Fruit fly (Drosophila melanogaster) whole organism, embryonic: ENCODE results near the gene CG18262.
A peak's percentile ranks its signal among the peaks of the same experiment; 100 is the strongest.

Experiments used
- Antp ChIP-seq: fragments of 200-800 bp; sonication (Bioruptor generic); optimal IDR thresholded peaks from 3 replicates; lab custom pipeline; 2016; ENCODE audit warnings: missing biosample characterization, missing genetic modification characterization
- Awh ChIP-seq: fragments of 200-800 bp; sonication (Bioruptor generic); IDR thresholded peaks from 2 replicates; pipeline ENCODE4, ENCODE4 v1.3.6; 2022; ENCODE audit warnings: missing biosample characterization, missing genetic modification characterization
- CG10147 ChIP-seq: fragments of 200-800 bp; sonication (Bioruptor generic); optimal IDR thresholded peaks from 2 replicates; lab custom pipeline; 2019; ENCODE audit warnings: missing biosample characterization, mild to moderate bottlenecking, missing genetic modification characterization, moderate library complexity
- CG10209 ChIP-seq: fragments of 200-800 bp; sonication (Bioruptor generic); optimal IDR thresholded peaks from 3 replicates; lab custom pipeline; 2017; ENCODE audit warnings: missing biosample characterization, mild to moderate bottlenecking, missing genetic modification characterization, missing genetic modification reagents
- CG10565 ChIP-seq: fragments of 200-800 bp; sonication (Bioruptor generic); optimal IDR thresholded peaks from 3 replicates; lab custom pipeline; 2016; ENCODE audit warnings: missing biosample characterization, mild to moderate bottlenecking, missing genetic modification characterization
- CG1233 ChIP-seq: fragments of 200-800 bp; sonication (Bioruptor generic); optimal IDR thresholded peaks from 4 replicates; lab custom pipeline; 2018; ENCODE audit warnings: missing biosample characterization, mild to moderate bottlenecking, missing genetic modification characterization
- CG12744 ChIP-seq: fragments of 200-800 bp; sonication (Bioruptor generic); optimal IDR thresholded peaks from 2 replicates; lab custom pipeline; 2016; ENCODE audit warnings: missing biosample characterization, missing genetic modification characterization
- CG15479 ChIP-seq: fragments of 200-800 bp; sonication (Bioruptor generic); optimal IDR thresholded peaks from 3 replicates; lab custom pipeline; 2019; ENCODE audit warnings: missing biosample characterization, mild to moderate bottlenecking, missing genetic modification characterization, moderate library complexity
- CG15696 ChIP-seq: fragments of 200-800 bp; sonication (Bioruptor generic); optimal IDR thresholded peaks from 2 replicates; lab custom pipeline; 2019; ENCODE audit warnings: missing biosample characterization, mild to moderate bottlenecking, missing genetic modification characterization, moderate library complexity
- CG1603 ChIP-seq: fragments of 200-800 bp; sonication (Bioruptor generic); optimal IDR thresholded peaks from 2 replicates; lab custom pipeline; 2019; ENCODE audit warnings: missing biosample characterization, mild to moderate bottlenecking, missing genetic modification characterization, moderate library complexity
- CG17829 ChIP-seq: fragments of 200-800 bp; optimal IDR thresholded peaks from 2 replicates; lab custom pipeline; 2019; ENCODE audit warnings: missing biosample characterization, mild to moderate bottlenecking, missing genetic modification characterization, moderate library complexity
- CG17912 ChIP-seq: fragments of 200-800 bp; sonication (Bioruptor generic); optimal IDR thresholded peaks from 2 replicates; lab custom pipeline; 2018; ENCODE audit warnings: missing biosample characterization, mild to moderate bottlenecking, missing genetic modification characterization
- CG18476 ChIP-seq: fragments of 200-800 bp; sonication (Bioruptor generic); optimal IDR thresholded peaks from 2 replicates; lab custom pipeline; 2016; ENCODE audit warnings: missing biosample characterization, mild to moderate bottlenecking, missing genetic modification characterization
- CG18599 ChIP-seq: fragments of 200-800 bp; sonication (Bioruptor generic); optimal IDR thresholded peaks from 3 replicates; lab custom pipeline; 2017; ENCODE audit warnings: missing biosample characterization, missing genetic modification characterization, mild to moderate bottlenecking, moderate library complexity, missing genetic modification reagents
- CG31224 ChIP-seq: fragments of 200-800 bp; sonication (Bioruptor generic); IDR thresholded peaks from 2 replicates; pipeline ENCODE4 v1.3.6; 2022; ENCODE audit warnings: missing biosample characterization, missing genetic modification characterization
- CG4328 ChIP-seq: fragments of 200-800 bp; sonication (Bioruptor generic); optimal IDR thresholded peaks from 3 replicates; lab custom pipeline; 2017; ENCODE audit warnings: missing biosample characterization, missing genetic modification reagents, missing genetic modification characterization
- CG4820 ChIP-seq: fragments of 200-800 bp; sonication (Bioruptor generic); optimal IDR thresholded peaks from 3 replicates; lab custom pipeline; 2016; ENCODE audit warnings: missing biosample characterization, missing genetic modification characterization
- CG7271 ChIP-seq: fragments of 200-800 bp; sonication (Bioruptor generic); optimal IDR thresholded peaks from 2 replicates; lab custom pipeline; 2018; ENCODE audit warnings: missing biosample characterization, mild to moderate bottlenecking, missing genetic modification characterization, moderate library complexity
- CG7786 ChIP-seq: fragments of 200-800 bp; sonication (Bioruptor generic); optimal IDR thresholded peaks from 2 replicates; lab custom pipeline; 2016; ENCODE audit warnings: missing biosample characterization, missing genetic modification characterization
- CG9797 ChIP-seq: fragments of 200-800 bp; sonication (Bioruptor generic); optimal IDR thresholded peaks from 3 replicates; lab custom pipeline; 2018; ENCODE audit warnings: missing biosample characterization, mild to moderate bottlenecking, missing genetic modification characterization
- D19B ChIP-seq: fragments of 200-800 bp; sonication (Bioruptor generic); optimal IDR thresholded peaks from 2 replicates; lab custom pipeline; 2017; ENCODE audit warnings: missing biosample characterization, mild to moderate bottlenecking, missing genetic modification characterization
- Doc3 ChIP-seq: fragments of 200-800 bp; sonication (Bioruptor generic); IDR thresholded peaks from 3 replicates; pipeline ENCODE4 v1.3.6; 2022; ENCODE audit warnings: missing biosample characterization, missing genetic modification characterization; ENCODE audit not compliant: partially characterized antibody
- Fer1 ChIP-seq: fragments of 200-800 bp; sonication (Bioruptor generic); optimal IDR thresholded peaks from 2 replicates; lab custom pipeline; 2017; ENCODE audit warnings: missing biosample characterization, mild to moderate bottlenecking, missing genetic modification characterization
- HLH54F ChIP-seq: fragments of 200-800 bp; sonication (Bioruptor generic); optimal IDR thresholded peaks from 3 replicates; lab custom pipeline; 2016; ENCODE audit warnings: missing biosample characterization, missing genetic modification characterization
- Hsf ChIP-seq: fragments of 200-800 bp; sonication (Bioruptor generic); optimal IDR thresholded peaks from 3 replicates; lab custom pipeline; 2016; ENCODE audit warnings: missing biosample characterization, missing genetic modification characterization
- Kr ChIP-seq: fragments of 200-800 bp; sonication (Bioruptor generic); optimal IDR thresholded peaks from 2 replicates; lab custom pipeline; 2017; ENCODE audit warnings: missing biosample characterization, mild to moderate bottlenecking, missing genetic modification characterization
- Max ChIP-seq: fragments of 200-800 bp; sonication (Bioruptor generic); optimal IDR thresholded peaks from 2 replicates; lab custom pipeline; 2016; ENCODE audit warnings: missing biosample characterization, mild to moderate bottlenecking, missing genetic modification characterization
- Meics ChIP-seq: fragments of 200-800 bp; sonication (Bioruptor generic); optimal IDR thresholded peaks from 2 replicates; lab custom pipeline; 2017; ENCODE audit warnings: missing biosample characterization, mild to moderate bottlenecking, missing genetic modification characterization
- Myb ChIP-seq: fragments of 200-800 bp; sonication (Bioruptor generic); optimal IDR thresholded peaks from 2 replicates; lab custom pipeline; 2016; ENCODE audit warnings: missing biosample characterization, missing genetic modification characterization
- Nf-YC ChIP-seq: fragments of 200-800 bp; optimal IDR thresholded peaks from 3 replicates; lab custom pipeline; 2019; ENCODE audit warnings: missing biosample characterization, mild to moderate bottlenecking, missing genetic modification characterization, moderate library complexity
- Oli ChIP-seq: fragments of 200-800 bp; sonication (Bioruptor generic); optimal IDR thresholded peaks from 2 replicates; lab custom pipeline; 2018; ENCODE audit warnings: missing biosample characterization, mild to moderate bottlenecking, missing genetic modification characterization, moderate library complexity
- Rfx ChIP-seq: fragments of 200-800 bp; sonication (Bioruptor generic); IDR thresholded peaks from 2 replicates; pipeline ENCODE4 v1.3.6; 2022; ENCODE audit warnings: missing biosample characterization, missing genetic modification characterization
- Rx ChIP-seq: fragments of 200-800 bp; sonication (Bioruptor generic); IDR thresholded peaks from 2 replicates; pipeline ENCODE4 v1.3.6; 2022; ENCODE audit warnings: missing biosample characterization, missing genetic modification characterization
- Sox102F ChIP-seq: fragments of 200-800 bp; sonication (Bioruptor generic); optimal IDR thresholded peaks from 2 replicates; lab custom pipeline; 2018; ENCODE audit warnings: missing biosample characterization, mild to moderate bottlenecking, missing genetic modification characterization, moderate library complexity
- Spps ChIP-seq: fragments of 200-800 bp; sonication (Bioruptor generic); optimal IDR thresholded peaks from 2 replicates; lab custom pipeline; 2018; ENCODE audit warnings: missing biosample characterization, mild to moderate bottlenecking, missing genetic modification characterization
- Sry-β ChIP-seq: fragments of 200-800 bp; sonication (Bioruptor generic); optimal IDR thresholded peaks from 2 replicates; lab custom pipeline; 2018; ENCODE audit warnings: missing biosample characterization, mild to moderate bottlenecking, missing genetic modification characterization, moderate library complexity
- Ssrp ChIP-seq: fragments of 200-800 bp; sonication (Bioruptor generic); optimal IDR thresholded peaks from 2 replicates; lab custom pipeline; 2018; ENCODE audit warnings: missing biosample characterization, mild to moderate bottlenecking, missing genetic modification characterization, moderate library complexity
- az2 ChIP-seq: fragments of 200-800 bp; sonication (Bioruptor generic); optimal IDR thresholded peaks from 3 replicates; lab custom pipeline; 2016; ENCODE audit warnings: missing biosample characterization, missing genetic modification characterization
- dmrt11E ChIP-seq: fragments of 200-800 bp; sonication (Bioruptor generic); optimal IDR thresholded peaks from 3 replicates; lab custom pipeline; 2018; ENCODE audit warnings: missing biosample characterization, mild to moderate bottlenecking, missing genetic modification characterization, moderate library complexity
- fd3F ChIP-seq: fragments of 200-800 bp; sonication (Bioruptor generic); optimal IDR thresholded peaks from 2 replicates; lab custom pipeline; 2018; ENCODE audit warnings: missing biosample characterization, mild to moderate bottlenecking, missing genetic modification characterization, moderate library complexity
- gfzf ChIP-seq: fragments of 200-800 bp; sonication (Bioruptor generic); optimal IDR thresholded peaks from 2 replicates; lab custom pipeline; 2016; ENCODE audit warnings: missing biosample characterization, mild to moderate bottlenecking, missing genetic modification characterization, moderate library complexity
- hb ChIP-seq: fragments of 200-800 bp; sonication (Bioruptor generic); IDR thresholded peaks from 3 replicates; pipeline ENCODE4 v1.3.6; 2022; ENCODE audit warnings: missing biosample characterization, missing genetic modification characterization; ENCODE audit not compliant: partially characterized antibody
- ind ChIP-seq: fragments of 200-800 bp; sonication (Bioruptor generic); optimal IDR thresholded peaks from 3 replicates; lab custom pipeline; 2016; ENCODE audit warnings: missing biosample characterization, missing genetic modification characterization
- pb ChIP-seq: fragments of 200-800 bp; sonication (Bioruptor generic); optimal IDR thresholded peaks from 3 replicates; lab custom pipeline; 2016; ENCODE audit warnings: missing biosample characterization, missing genetic modification characterization
- scrt ChIP-seq: fragments of 200-800 bp; sonication (Bioruptor generic); optimal IDR thresholded peaks from 2 replicates; lab custom pipeline; 2018; ENCODE audit warnings: missing biosample characterization, mild to moderate bottlenecking, missing genetic modification characterization, moderate library complexity
- sens ChIP-seq: fragments of 200-800 bp; sonication (Bioruptor generic); peaks from one replicate; lab custom pipeline; 2016; ENCODE audit warnings: missing biosample characterization, missing genetic modification characterization
- seq ChIP-seq: fragments of 200-800 bp; sonication (Bioruptor generic); IDR thresholded peaks from 2 replicates; pipeline ENCODE4 v1.3.6; 2022; ENCODE audit warnings: missing biosample characterization, missing genetic modification characterization
- trh ChIP-seq: fragments of 200-800 bp; sonication (Bioruptor generic); optimal IDR thresholded peaks from 2 replicates; lab custom pipeline; 2016; ENCODE audit warnings: missing biosample characterization, missing genetic modification characterization
- usp ChIP-seq: fragments of >200 bp; optimal IDR thresholded peaks from 2 replicates; lab custom pipeline; 2017; ENCODE audit warnings: missing biosample characterization, missing genetic modification characterization
- wek ChIP-seq: fragments of 200-800 bp; sonication (Bioruptor generic); optimal IDR thresholded peaks from 3 replicates; lab custom pipeline; 2018; ENCODE audit warnings: missing biosample characterization, mild to moderate bottlenecking, missing genetic modification characterization, moderate library complexity

The CG18262 gene

DNA sequence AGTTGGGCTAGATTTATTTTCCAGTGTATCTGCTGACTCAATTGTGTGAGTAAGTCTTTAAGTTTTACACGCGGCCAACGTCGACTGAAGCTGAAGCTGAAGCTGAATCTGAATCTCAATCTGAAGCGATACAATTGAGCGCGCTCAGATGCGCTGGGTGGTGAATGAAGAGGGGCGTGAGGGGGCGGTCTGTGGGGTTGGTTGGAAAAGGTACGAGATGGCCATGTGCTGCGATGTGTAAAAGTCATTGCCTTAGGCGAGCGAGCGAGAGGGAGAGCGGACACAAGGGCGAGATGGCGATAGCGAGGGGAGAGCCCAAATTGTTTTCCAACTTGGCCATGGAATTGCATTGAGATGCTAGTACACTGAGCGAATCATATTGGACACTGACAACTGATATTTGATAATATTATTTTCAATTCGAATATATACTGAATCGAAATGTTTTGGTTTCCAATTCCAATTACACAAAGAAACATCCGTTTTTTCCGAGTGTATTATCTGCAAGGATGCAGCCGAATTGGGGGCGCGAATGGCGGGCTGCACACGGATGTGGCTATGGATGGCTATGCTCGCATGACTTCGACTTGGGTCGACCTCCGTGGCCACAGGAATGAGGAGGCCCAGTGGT lies 44.0 kb downstream of the CG18262 start (continued):
- TF ChIP-seq CG4328 (GFP tag; lab: Kevin White, UChicago) (no peak), CG18476 (GFP tag; lab: Kevin White, UChicago) (no peak), CG4820 (GFP tag; lab: Kevin White, UChicago) (peak; percentile 48), gfzf (GFP tag; lab: Kevin White, UChicago) (no peak), Rfx (GFP tag; lab: Robert Waterston, UW) (peak; percentile 56), Doc3 (GFP tag; lab: Robert Waterston, UW) (no peak), Awh (GFP tag; lab: Robert Waterston, UW) (0 out of 2 replicates have a peak, but pooled peaks have one; percentile 53), Fer1 (GFP tag; lab: Kevin White, UChicago) (no peak), CG15479 (GFP tag; lab: Kevin White, UChicago) (no peak), CG10209 (peak; percentile 13), CG18599 (GFP tag; lab: Kevin White, UChicago) (no peak), fd3F (GFP tag; lab: Kevin White, UChicago) (no peak), CG9797 (no peak), Ssrp (peak; percentile 50), Spps (tag; lab: Kevin White, UChicago) (no peak), az2 (GFP tag; lab: Kevin White, UChicago) (peak; percentile 29), CG7786 (GFP tag; lab: Kevin White, UChicago) (no peak), CG10147 (GFP tag; lab: Kevin White, UChicago) (no peak), CG12744 (GFP tag; lab: Kevin White, UChicago) (no peak), Hsf (GFP tag; lab: Kevin White, UChicago) (peak; percentile 28), Nf-YC (tag; lab: Kevin White, UChicago) (no peak), dmrt11E (tag; lab: Kevin White, UChicago) (peak; percentile 43), CG1233 (GFP tag; lab: Kevin White, UChicago) (no peak), sens (GFP tag; lab: Kevin White, UChicago) (peak; percentile 87), Kr (GFP tag; lab: Kevin White, UChicago) (no peak), CG10565 (no peak), ind (GFP tag; lab: Kevin White, UChicago) (peak; percentile 51), CG15696 (tag; lab: Kevin White, UChicago) (no peak), seq (peak; percentile 38; the same call in 1 of the 2 replicates), D19B (GFP tag; lab: Kevin White, UChicago) (no peak), CG31224 (GFP tag; lab: Robert Waterston, UW) (no peak), CG17912 (no peak), Max (GFP tag; lab: Kevin White, UChicago) (no peak), HLH54F (GFP tag; lab: Kevin White, UChicago) (peak; percentile 15), pb (no peak), Sry-β (GFP tag; lab: Kevin White, UChicago) (no peak), CG1603 (peak; percentile 77), CG17829 (tag; lab: Kevin White, UChicago) (peak; percentile 20), Sox102F (GFP tag; lab: Kevin White, UChicago) (peak; percentile 62), hb (GFP tag; lab: Robert Waterston, UW) (no peak), wek (GFP tag; lab: Kevin White, UChicago) (no peak), Meics (GFP tag; lab: Kevin White, UChicago) (no peak), Oli (tag; lab: Kevin White, UChicago) (peak; percentile 59), Antp (GFP tag; lab: Kevin White, UChicago) (no peak), scrt (GFP tag; lab: Kevin White, UChicago) (no peak), trh (peak; percentile 11), CG7271 (tag; lab: Kevin White, UChicago) (no peak), Myb (no peak), Rx (GFP tag; lab: Robert Waterston, UW) (peak; percentile 49), usp (GFP tag; lab: Kevin White, UChicago) (no peak)
